Fruit fly (Drosophila melanogaster) whole organism, embryonic: Measurements from ENCODE around the gene HINT1.

Experiments used
- Ada2b ChIP-seq: fragments of 200-800 bp; sonication (Bioruptor generic); IDR thresholded peaks from 2 replicates; pipeline ENCODE4 v1.3.6; 2022; ENCODE audit warnings: missing biosample characterization, missing genetic modification characterization
- B-H2 ChIP-seq: fragments of 200-800 bp; sonication (Bioruptor generic); optimal IDR thresholded peaks from 2 replicates; lab custom pipeline; 2018; ENCODE audit warnings: missing biosample characterization, mild to moderate bottlenecking, missing genetic modification characterization
- BEAF-32 ChIP-seq: fragments of 200-800 bp; sonication (Bioruptor generic); optimal IDR thresholded peaks from 3 replicates; lab custom pipeline; 2017; ENCODE audit warnings: missing biosample characterization, missing genetic modification characterization, mild to moderate bottlenecking, moderate library complexity, missing genetic modification reagents
- Blimp-1 ChIP-seq: fragments of 200-800 bp; sonication (Bioruptor generic); optimal IDR thresholded peaks from 3 replicates; lab custom pipeline; 2018; ENCODE audit warnings: missing biosample characterization, missing genetic modification characterization, mild to moderate bottlenecking, moderate library complexity, missing genetic modification reagents
- CG1024 ChIP-seq: fragments of 200-800 bp; sonication (Bioruptor generic); IDR thresholded peaks from 2 replicates; pipeline ENCODE4 v1.3.6; 2022; ENCODE audit warnings: missing biosample characterization, missing genetic modification characterization
- CG14050 ChIP-seq: fragments of 200-800 bp; sonication (Bioruptor generic); IDR thresholded peaks from 3 replicates; pipeline ENCODE4 v1.3.6; 2022; ENCODE audit warnings: missing biosample characterization, missing genetic modification characterization
- CG14710 ChIP-seq: fragments of 200-800 bp; sonication (Bioruptor generic); optimal IDR thresholded peaks from 3 replicates; lab custom pipeline; 2019; ENCODE audit warnings: missing biosample characterization, mild to moderate bottlenecking, missing genetic modification characterization, moderate library complexity
- CG17802 ChIP-seq: fragments of 200-800 bp; sonication (Bioruptor generic); optimal IDR thresholded peaks from 2 replicates; lab custom pipeline; 2018; ENCODE audit warnings: missing biosample characterization, mild to moderate bottlenecking, missing genetic modification characterization, moderate library complexity
- CG18619 ChIP-seq: fragments of 200-800 bp; sonication (Bioruptor generic); optimal IDR thresholded peaks from 3 replicates; lab custom pipeline; 2017; ENCODE audit warnings: missing biosample characterization, mild to moderate bottlenecking, missing genetic modification characterization
- CG33213 ChIP-seq: fragments of 200-800 bp; sonication (Bioruptor generic); optimal IDR thresholded peaks from 3 replicates; lab custom pipeline; 2016; ENCODE audit warnings: missing biosample characterization, missing genetic modification characterization
- CG34422 ChIP-seq: fragments of 200-800 bp; sonication (Bioruptor generic); IDR thresholded peaks from 3 replicates; pipeline ENCODE4 v1.3.6; 2022; ENCODE audit warnings: missing biosample characterization, missing genetic modification characterization
- CG4282 ChIP-seq: fragments of 200-800 bp; sonication (Bioruptor generic); optimal IDR thresholded peaks from 2 replicates; lab custom pipeline; 2016; ENCODE audit warnings: missing biosample characterization, missing genetic modification characterization
- CG43689 ChIP-seq: fragments of 200-800 bp; sonication (Bioruptor generic); IDR thresholded peaks from 2 replicates; pipeline ENCODE4 v1.3.6; 2022; ENCODE audit warnings: missing biosample characterization, missing genetic modification characterization
- CG4730 ChIP-seq: fragments of 200-800 bp; sonication (Bioruptor generic); IDR thresholded peaks from 2 replicates; pipeline ENCODE4 v1.3.6; 2022; ENCODE audit warnings: missing biosample characterization, missing genetic modification characterization
- CG4820 ChIP-seq: fragments of 200-800 bp; sonication (Bioruptor generic); optimal IDR thresholded peaks from 3 replicates; lab custom pipeline; 2016; ENCODE audit warnings: missing biosample characterization, missing genetic modification characterization
- CG5245 ChIP-seq: fragments of 200-800 bp; sonication (Bioruptor generic); optimal IDR thresholded peaks from 3 replicates; lab custom pipeline; 2016; ENCODE audit warnings: missing biosample characterization, missing genetic modification characterization
- CG6765 ChIP-seq: fragments of 200-800 bp; sonication (Bioruptor generic); optimal IDR thresholded peaks from 3 replicates; lab custom pipeline; 2017; ENCODE audit warnings: missing biosample characterization, mild to moderate bottlenecking, missing genetic modification characterization
- CG6813 ChIP-seq: fragments of 200-800 bp; sonication (Bioruptor generic); optimal IDR thresholded peaks from 2 replicates; lab custom pipeline; 2017; ENCODE audit warnings: missing biosample characterization, missing genetic modification characterization, mild to moderate bottlenecking, moderate library complexity, missing genetic modification reagents
- CG6854 ChIP-seq: fragments of 200-800 bp; sonication (Bioruptor generic); optimal IDR thresholded peaks from 3 replicates; lab custom pipeline; 2017; ENCODE audit warnings: missing biosample characterization, mild to moderate bottlenecking, missing genetic modification characterization
- CG7372 ChIP-seq: fragments of 200-800 bp; sonication (Bioruptor generic); IDR thresholded peaks from 2 replicates; pipeline ENCODE4 v1.3.6; 2022; ENCODE audit warnings: missing biosample characterization, missing genetic modification characterization
- CG7745 ChIP-seq: fragments of 200-800 bp; sonication (Bioruptor generic); optimal IDR thresholded peaks from 2 replicates; lab custom pipeline; 2018; ENCODE audit warnings: missing biosample characterization, mild to moderate bottlenecking, missing genetic modification characterization, moderate library complexity
- CG8089 ChIP-seq: fragments of 200-800 bp; sonication (Bioruptor generic); optimal IDR thresholded peaks from 3 replicates; lab custom pipeline; 2016; ENCODE audit warnings: missing biosample characterization, missing genetic modification characterization
- CG8290 ChIP-seq, 3 experiments: fragments of 200-800 bp; sonication (Bioruptor generic); optimal IDR thresholded peaks; 2 replicates each; lab custom pipeline; 2016 to 2019; ENCODE audit warnings: missing biosample characterization in 3 of 3, missing genetic modification characterization in 3 of 3, mild to moderate bottlenecking in 2 of 3, moderate library complexity in 1 of 3
- CG8388 ChIP-seq: fragments of 200-800 bp; sonication (Bioruptor generic); optimal IDR thresholded peaks from 2 replicates; lab custom pipeline; 2019; ENCODE audit warnings: missing biosample characterization, mild to moderate bottlenecking, missing genetic modification characterization, moderate library complexity
- Gug ChIP-seq: fragments of 200-800 bp; sonication (Bioruptor generic); IDR thresholded peaks from 4 replicates; pipeline ENCODE4 v1.3.6; 2022; ENCODE audit warnings: missing biosample characterization, missing genetic modification characterization
- Kr ChIP-seq: fragments of 200-800 bp; sonication (Bioruptor generic); optimal IDR thresholded peaks from 2 replicates; lab custom pipeline; 2017; ENCODE audit warnings: missing biosample characterization, mild to moderate bottlenecking, missing genetic modification characterization
- MTF-1 ChIP-seq: fragments of 200-800 bp; sonication (Bioruptor generic); optimal IDR thresholded peaks from 2 replicates; lab custom pipeline; 2018; ENCODE audit warnings: missing biosample characterization, mild to moderate bottlenecking, missing genetic modification characterization, borderline replicate concordance
- Max ChIP-seq: fragments of 200-800 bp; sonication (Bioruptor generic); optimal IDR thresholded peaks from 2 replicates; lab custom pipeline; 2016; ENCODE audit warnings: missing biosample characterization, mild to moderate bottlenecking, missing genetic modification characterization
- NFAT ChIP-seq: fragments of 200-800 bp; sonication (Bioruptor generic); IDR thresholded peaks from 2 replicates; pipeline ENCODE4 v1.3.6; 2022; ENCODE audit warnings: missing biosample characterization, missing genetic modification characterization
- Optix ChIP-seq: fragments of 200-800 bp; sonication (Bioruptor generic); IDR thresholded peaks from 3 replicates; pipeline ENCODE4 v1.3.6; 2022; ENCODE audit warnings: missing biosample characterization, missing genetic modification characterization
- PHDP ChIP-seq: fragments of 200-800 bp; sonication (Bioruptor generic); optimal IDR thresholded peaks from 3 replicates; lab custom pipeline; 2018; ENCODE audit warnings: missing biosample characterization, mild to moderate bottlenecking, missing genetic modification characterization, moderate library complexity
- ac ChIP-seq: fragments of 200-800 bp; sonication (Bioruptor generic); optimal IDR thresholded peaks from 3 replicates; lab custom pipeline; 2017; ENCODE audit warnings: missing biosample characterization, mild to moderate bottlenecking, missing genetic modification characterization
- bbx ChIP-seq: fragments of 200-800 bp; sonication (Bioruptor generic); IDR thresholded peaks from 2 replicates; pipeline ENCODE4 v1.3.6; 2022; ENCODE audit warnings: missing biosample characterization, missing genetic modification characterization; ENCODE audit not compliant: partially characterized antibody
- cas ChIP-seq: fragments of 200-800 bp; sonication (Bioruptor generic); IDR thresholded peaks from 2 replicates; pipeline ENCODE4 v1.3.6; 2022; ENCODE audit warnings: missing biosample characterization, missing genetic modification characterization
- ci ChIP-seq: fragments of 200-800 bp; sonication (Bioruptor generic); IDR thresholded peaks from 3 replicates; pipeline ENCODE4 v1.3.6; 2022; ENCODE audit warnings: missing biosample characterization, missing genetic modification characterization
- grau ChIP-seq: fragments of 200-800 bp; optimal IDR thresholded peaks from 3 replicates; lab custom pipeline; 2019; ENCODE audit warnings: missing biosample characterization, mild to moderate bottlenecking, missing genetic modification characterization, moderate library complexity
- grn ChIP-seq: fragments of 200-800 bp; sonication (Bioruptor generic); optimal IDR thresholded peaks from 3 replicates; lab custom pipeline; 2017; ENCODE audit warnings: missing biosample characterization, missing genetic modification characterization
- ind ChIP-seq: fragments of 200-800 bp; sonication (Bioruptor generic); optimal IDR thresholded peaks from 3 replicates; lab custom pipeline; 2016; ENCODE audit warnings: missing biosample characterization, missing genetic modification characterization
- jing ChIP-seq: fragments of 200-800 bp; sonication (Bioruptor generic); optimal IDR thresholded peaks from 2 replicates; lab custom pipeline; 2018; ENCODE audit warnings: missing biosample characterization, mild to moderate bottlenecking, missing genetic modification characterization
- lab ChIP-seq: fragments of 200-800 bp; sonication (Bioruptor generic); optimal IDR thresholded peaks from 3 replicates; lab custom pipeline; 2017; ENCODE audit warnings: missing biosample characterization, missing genetic modification characterization, mild to moderate bottlenecking, moderate library complexity, missing genetic modification reagents
- nom ChIP-seq: fragments of 200-800 bp; sonication (Bioruptor generic); optimal IDR thresholded peaks from 2 replicates; lab custom pipeline; 2017; ENCODE audit warnings: missing biosample characterization, missing genetic modification characterization, mild to moderate bottlenecking, moderate library complexity, missing genetic modification reagents
- onecut ChIP-seq: fragments of 200-800 bp; sonication (Bioruptor generic); IDR thresholded peaks from 2 replicates; pipeline ENCODE4 v1.3.6; 2022; ENCODE audit warnings: missing biosample characterization, missing genetic modification characterization
- otp ChIP-seq: fragments of 200-800 bp; sonication (Bioruptor generic); IDR thresholded peaks from 3 replicates; pipeline ENCODE4, ENCODE4 v1.3.6; 2022; ENCODE audit warnings: missing biosample characterization, missing genetic modification characterization
- p53 ChIP-seq: fragments of 200-800 bp; sonication (Bioruptor generic); optimal IDR thresholded peaks from 2 replicates; lab custom pipeline; 2016; ENCODE audit warnings: missing biosample characterization, missing genetic modification characterization
- sqz ChIP-seq: fragments of 200-800 bp; sonication (Bioruptor generic); optimal IDR thresholded peaks from 3 replicates; lab custom pipeline; 2018; ENCODE audit warnings: missing biosample characterization, mild to moderate bottlenecking, missing genetic modification characterization
- ssp ChIP-seq: fragments of 200-800 bp; sonication (Bioruptor generic); IDR thresholded peaks from 2 replicates; pipeline ENCODE4 v1.3.6; 2022; ENCODE audit warnings: missing biosample characterization, missing genetic modification characterization
- vvl ChIP-seq: fragments of 200-800 bp; sonication (Bioruptor generic); IDR thresholded peaks from 2 replicates; pipeline ENCODE4 v1.3.6; 2022; ENCODE audit warnings: missing biosample characterization, missing genetic modification characterization
- wor ChIP-seq: fragments of 200-800 bp; sonication (Bioruptor generic); IDR thresholded peaks from 2 replicates; pipeline ENCODE4 v1.3.6; 2022; ENCODE audit warnings: missing biosample characterization, missing genetic modification characterization

HINT1 gene

DNA sequence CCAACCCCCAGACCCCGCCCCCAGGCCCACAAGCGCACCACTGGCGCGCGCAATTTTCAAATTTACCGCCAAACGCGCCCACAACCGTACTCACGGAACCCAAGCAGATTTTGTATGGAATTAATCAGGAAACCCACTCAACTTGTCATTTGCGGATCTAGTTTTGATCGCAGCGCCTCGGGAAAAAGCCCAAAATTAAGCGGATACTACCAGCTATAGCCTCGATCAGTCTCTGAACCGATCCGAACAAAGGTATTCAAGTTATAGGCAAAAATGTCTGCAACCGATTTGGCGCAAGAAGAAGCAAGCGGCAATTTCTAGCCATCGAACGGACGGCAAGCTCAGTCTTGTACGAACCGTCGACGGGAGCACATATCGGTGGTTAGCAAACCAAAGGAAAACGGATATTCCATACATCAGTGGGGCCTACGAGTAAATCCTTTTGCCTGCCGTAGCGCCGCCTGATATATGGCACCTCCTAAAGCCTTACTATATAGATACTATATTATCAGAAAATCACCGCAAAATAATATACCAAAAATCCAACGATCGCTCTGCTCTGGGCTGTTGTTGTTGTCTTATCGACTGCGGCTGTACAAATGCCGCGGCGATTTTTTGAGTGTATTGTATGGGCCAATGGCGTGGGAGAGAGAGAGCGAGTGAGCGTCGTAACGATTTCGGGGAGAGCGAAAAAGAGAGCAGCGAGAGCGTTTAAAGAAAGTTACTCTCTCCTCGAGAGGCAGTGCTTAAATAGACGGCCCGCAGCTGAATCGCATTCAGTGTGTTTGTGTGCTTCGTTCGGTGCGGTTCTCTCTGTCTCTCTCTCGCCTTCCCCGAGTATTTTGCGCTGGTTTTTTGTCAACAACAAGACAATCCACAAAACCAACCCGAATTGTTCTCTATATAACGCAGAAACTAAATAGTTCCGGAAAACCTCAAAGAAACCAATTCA lies 17.2 kb upstream of the HINT1 start, which contains the start of gene Pgk (continued):
- TF ChIP-seq CG8089 (peak; percentile 40), jing (GFP tag; lab: Kevin White, UChicago) (no peak), Ada2b (GFP tag; lab: Robert Waterston, UW) (no peak), CG1024 (GFP tag; lab: Robert Waterston, UW) (no peak), B-H2 (GFP tag; lab: Kevin White, UChicago) (peak; percentile 18), wor (no peak), ci (GFP tag; lab: Robert Waterston, UW) (no peak), CG8290 (GFP tag; optimal IDR thresholded peaks at IDR 0.05; lab: Kevin White, UChicago) (peak; percentile 16), CG8290 (tag; optimal IDR thresholded peaks at IDR 0.05; lab: Kevin White, UChicago) (peak in 1 of 2 experiments; percentile 57), CG18619 (GFP tag; lab: Kevin White, UChicago) (peak; percentile 12), CG43689 (no peak), BEAF-32 (GFP tag; lab: Kevin White, UChicago) (no peak), CG4282 (GFP tag; lab: Kevin White, UChicago) (no peak), CG4820 (GFP tag; lab: Kevin White, UChicago) (no peak), p53 (GFP tag; lab: Kevin White, UChicago) (peak; percentile 98), PHDP (tag; lab: Kevin White, UChicago) (peak; percentile 54), CG4730 (GFP tag; lab: Robert Waterston, UW) (no peak), ssp (GFP tag; lab: Robert Waterston, UW) (no peak), Blimp-1 (GFP tag; lab: Kevin White, UChicago) (peak; percentile 48), grau (tag; lab: Kevin White, UChicago) (peak; percentile 42), CG7745 (tag; lab: Kevin White, UChicago) (no peak), CG7372 (GFP tag; lab: Robert Waterston, UW) (no peak), otp (GFP tag; lab: Robert Waterston, UW) (no peak), MTF-1 (peak; percentile 54), vvl (GFP tag; lab: Robert Waterston, UW) (no peak), CG5245 (GFP tag; lab: Kevin White, UChicago) (no peak), CG34422 (no peak), CG33213 (GFP tag; lab: Kevin White, UChicago) (peak; percentile 29), lab (GFP tag; lab: Kevin White, UChicago) (peak; percentile 67), onecut (peak; percentile 59), CG8388 (GFP tag; lab: Kevin White, UChicago) (peak; percentile 26), Kr (no peak), cas (GFP tag; lab: Robert Waterston, UW) (no peak), ac (GFP tag; lab: Kevin White, UChicago) (peak; percentile 37), bbx (GFP tag; lab: Robert Waterston, UW) (no peak), nom (GFP tag; lab: Kevin White, UChicago) (peak; percentile 92), NFAT (GFP tag; lab: Robert Waterston, UW) (no peak), grn (GFP tag; lab: Kevin White, UChicago) (peak; percentile 5), CG14710 (tag; lab: Kevin White, UChicago) (peak; percentile 25), CG17802 (tag; lab: Kevin White, UChicago) (no peak), Gug (GFP tag; lab: Robert Waterston, UW) (peak; percentile 1; the same call in 1 of the 4 replicates), ind (no peak), Max (GFP tag; lab: Kevin White, UChicago) (no peak), CG6854 (GFP tag; lab: Kevin White, UChicago) (peak; percentile 80), Optix (GFP tag; lab: Robert Waterston, UW) (no peak), CG6813 (GFP tag; lab: Kevin White, UChicago) (peak; percentile 63), CG6765 (GFP tag; lab: Kevin White, UChicago) (peak; percentile 78), CG14050 (GFP tag; lab: Robert Waterston, UW) (no peak), sqz (GFP tag; lab: Kevin White, UChicago) (peak; percentile 75)
